Worm (Caenorhabditis elegans): ENCODE measurements around the gene msi-1.

ce11 chrIII:3918569-3918968 is 57.6 kb downstream of the msi-1 start, which contains the start of gene ZK1058.3:
- TF ChIP-seq nhr-90 (tag; optimal IDR thresholded peaks at IDR 0.05; ENCODE audit: poor library complexity) = no peak
- TF ChIP-seq lin-13 (GFP tag; optimal IDR thresholded peaks at IDR 0.05) = no peak
- TF ChIP-seq lin-39 (tag; optimal IDR thresholded peaks at IDR 0.05) = no peak
- no peak for TF ChIP-seq pqm-1 (tag; optimal IDR thresholded peaks at IDR 0.05)
- no peak for TF ChIP-seq nhr-85 (tag)
- TF ChIP-seq ces-1 (GFP tag; optimal IDR thresholded peaks at IDR 0.05) = no peak
- TF ChIP-seq ets-5 (GFP tag; IDR thresholded peaks at IDR 0.05) = no peak
- TF ChIP-seq elt-2 (tag; optimal IDR thresholded peaks at IDR 0.05) = no peak
- TF ChIP-seq ceh-90 (tag; optimal IDR thresholded peaks at IDR 0.05) = no peak
- TF ChIP-seq tbx-2 (tag; optimal IDR thresholded peaks at IDR 0.05) = no peak
- no peak for TF ChIP-seq nhr-20 (tag; optimal IDR thresholded peaks at IDR 0.05)

Data from whole organism, L1 larva.